Worm (Caenorhabditis elegans): Measurements from ENCODE around the gene srt-47.

DNA sequence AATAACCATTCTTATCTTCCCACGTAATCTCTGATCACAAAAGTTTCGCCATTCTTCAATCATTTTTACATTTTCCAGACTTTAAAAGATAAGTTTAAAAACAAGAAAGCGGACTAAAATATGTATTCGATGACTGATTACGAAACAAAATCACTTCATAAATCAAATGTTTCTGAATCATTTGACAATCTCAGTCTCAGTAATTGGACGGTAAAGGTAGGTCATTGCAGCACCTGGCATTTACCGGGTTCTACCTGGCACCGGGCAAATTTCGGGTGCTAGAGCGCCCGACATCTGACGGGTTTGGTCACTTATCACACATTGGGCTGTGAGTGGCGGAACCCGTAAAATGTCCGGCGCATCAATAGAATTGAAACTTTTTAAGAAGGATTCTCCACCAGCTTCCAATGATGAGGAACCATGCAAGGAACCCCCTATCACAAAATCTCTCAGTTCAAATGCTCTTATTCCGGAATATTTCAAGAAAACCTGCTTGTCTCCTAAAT is 3.0 kb upstream of the srt-47 start, which contains the start of gene Y41E3.19:
- TF ChIP-seq klf-2 (GFP tag; conservative IDR thresholded peaks at IDR 0.05) (no peak), cog-1 (tag; optimal IDR thresholded peaks at IDR 0.05) (no peak), T22C8.4 (GFP tag; IDR thresholded peaks at IDR 0.05) (no peak), flt-1 (GFP tag; IDR thresholded peaks at IDR 0.05) (no peak), ref-1 (GFP tag; conservative IDR thresholded peaks at IDR 0.05) (no peak)
